Worm (Caenorhabditis elegans): ENCODE data around the gene F31E8.5.

ce11 chrII:6835500-6835899, 28.4 kb upstream of the F31E8.5 start:
- TF ChIP-seq ama-1 (optimal IDR thresholded peaks at IDR 0.05) = no peak
- no peak for TF ChIP-seq hlh-8 (tag; optimal IDR thresholded peaks at IDR 0.05)
- no peak for TF ChIP-seq nhr-232 (tag; optimal IDR thresholded peaks at IDR 0.05)
- TF ChIP-seq lin-11 (tag; optimal IDR thresholded peaks at IDR 0.05) = no peak
- no peak for TF ChIP-seq nhr-11 (tag; optimal IDR thresholded peaks at IDR 0.05)
- TF ChIP-seq ceh-31 (tag; optimal IDR thresholded peaks at IDR 0.05) = peak; percentile 4
- TF ChIP-seq elt-2 (tag; optimal IDR thresholded peaks at IDR 0.05) = no peak
- no peak for TF ChIP-seq hlh-30 (tag; optimal IDR thresholded peaks at IDR 0.05; ENCODE audit: insufficient read depth)
